Fruit fly (Drosophila melanogaster) whole organism, embryonic: Measurements from ENCODE around the gene Cdc7.

ENCODE experiments used
- Asciz ChIP-seq: fragments of 200-800 bp; sonication (Bioruptor generic); optimal IDR thresholded peaks from 2 replicates; lab custom pipeline; 2017; ENCODE audit warnings: missing biosample characterization, mild to moderate bottlenecking, missing genetic modification characterization, missing genetic modification reagents
- BtbVII ChIP-seq: fragments of 200-800 bp; sonication (Bioruptor generic); optimal IDR thresholded peaks from 3 replicates; lab custom pipeline; 2017; ENCODE audit warnings: missing biosample characterization, mild to moderate bottlenecking, missing genetic modification characterization
- CG10543 ChIP-seq: fragments of 200-800 bp; sonication (Bioruptor generic); optimal IDR thresholded peaks from 3 replicates; lab custom pipeline; 2017; ENCODE audit warnings: missing biosample characterization, mild to moderate bottlenecking, missing genetic modification characterization, moderate library complexity
- CG11093 ChIP-seq: fragments of 200-800 bp; sonication (Bioruptor generic); IDR thresholded peaks from 3 replicates; pipeline ENCODE4 v1.3.6; 2022; ENCODE audit warnings: missing biosample characterization, missing genetic modification characterization
- CG12659 ChIP-seq: fragments of 200-800 bp; sonication (Bioruptor generic); optimal IDR thresholded peaks from 3 replicates; lab custom pipeline; 2017; ENCODE audit warnings: mild to moderate bottlenecking, missing biosample characterization, missing genetic modification reagents, missing genetic modification characterization
- CG15696 ChIP-seq: fragments of 200-800 bp; sonication (Bioruptor generic); optimal IDR thresholded peaks from 2 replicates; lab custom pipeline; 2019; ENCODE audit warnings: missing biosample characterization, mild to moderate bottlenecking, missing genetic modification characterization, moderate library complexity
- CG1603 ChIP-seq: fragments of 200-800 bp; sonication (Bioruptor generic); optimal IDR thresholded peaks from 2 replicates; lab custom pipeline; 2019; ENCODE audit warnings: missing biosample characterization, mild to moderate bottlenecking, missing genetic modification characterization, moderate library complexity
- CG17829 ChIP-seq: fragments of 200-800 bp; optimal IDR thresholded peaks from 2 replicates; lab custom pipeline; 2019; ENCODE audit warnings: missing biosample characterization, mild to moderate bottlenecking, missing genetic modification characterization, moderate library complexity
- CG18619 ChIP-seq: fragments of 200-800 bp; sonication (Bioruptor generic); optimal IDR thresholded peaks from 3 replicates; lab custom pipeline; 2017; ENCODE audit warnings: missing biosample characterization, mild to moderate bottlenecking, missing genetic modification characterization
- CG30020 ChIP-seq: fragments of 200-800 bp; optimal IDR thresholded peaks from 2 replicates; lab custom pipeline; 2019; ENCODE audit warnings: missing biosample characterization, mild to moderate bottlenecking, missing genetic modification characterization, moderate library complexity
- CG30403 ChIP-seq: fragments of 200-800 bp; sonication (Bioruptor generic); optimal IDR thresholded peaks from 3 replicates; lab custom pipeline; 2016; ENCODE audit warnings: missing biosample characterization, missing genetic modification characterization
- CG4282 ChIP-seq: fragments of 200-800 bp; sonication (Bioruptor generic); optimal IDR thresholded peaks from 2 replicates; lab custom pipeline; 2016; ENCODE audit warnings: missing biosample characterization, missing genetic modification characterization
- CG4328 ChIP-seq: fragments of 200-800 bp; sonication (Bioruptor generic); optimal IDR thresholded peaks from 3 replicates; lab custom pipeline; 2017; ENCODE audit warnings: missing biosample characterization, missing genetic modification reagents, missing genetic modification characterization
- CG8924 ChIP-seq: fragments of 200-800 bp; optimal IDR thresholded peaks from 3 replicates; lab custom pipeline; 2019; ENCODE audit warnings: missing biosample characterization, mild to moderate bottlenecking, missing genetic modification characterization, moderate library complexity
- CG9817 ChIP-seq: fragments of 200-800 bp; sonication (Bioruptor generic); optimal IDR thresholded peaks from 2 replicates; lab custom pipeline; 2018; ENCODE audit warnings: missing biosample characterization, mild to moderate bottlenecking, missing genetic modification characterization, moderate library complexity
- CG9932 ChIP-seq: fragments of 200-800 bp; sonication (Bioruptor generic); IDR thresholded peaks from 2 replicates; pipeline ENCODE4 v1.3.6; 2022; ENCODE audit warnings: missing biosample characterization, missing genetic modification characterization
- CrebB ChIP-seq: fragments of 200-800 bp; sonication (Bioruptor generic); optimal IDR thresholded peaks from 3 replicates; lab custom pipeline; 2018; ENCODE audit warnings: missing biosample characterization, mild to moderate bottlenecking, missing genetic modification characterization
- Doc2 ChIP-seq: fragments of 200-800 bp; sonication (Bioruptor generic); IDR thresholded peaks from 2 replicates; pipeline ENCODE4 v1.3.6; 2022; ENCODE audit warnings: missing biosample characterization, missing genetic modification characterization
- E2f2 ChIP-seq: fragments of 200-800 bp; sonication (Bioruptor generic); IDR thresholded peaks from 2 replicates; pipeline ENCODE4 v1.3.6; 2022; ENCODE audit warnings: missing biosample characterization, missing genetic modification characterization
- Elba2 ChIP-seq: fragments of 200-800 bp; sonication (Bioruptor generic); optimal IDR thresholded peaks from 3 replicates; lab custom pipeline; 2016; ENCODE audit warnings: missing biosample characterization, missing genetic modification characterization
- Gug ChIP-seq: fragments of 200-800 bp; sonication (Bioruptor generic); IDR thresholded peaks from 4 replicates; pipeline ENCODE4 v1.3.6; 2022; ENCODE audit warnings: missing biosample characterization, missing genetic modification characterization
- Hand ChIP-seq: fragments of 200-800 bp; sonication (Bioruptor generic); optimal IDR thresholded peaks from 2 replicates; lab custom pipeline; 2017; ENCODE audit warnings: mild to moderate bottlenecking, missing biosample characterization, missing genetic modification reagents, missing genetic modification characterization
- Hmx ChIP-seq: fragments of 200-800 bp; sonication (Bioruptor generic); optimal IDR thresholded peaks from 2 replicates; lab custom pipeline; 2016; ENCODE audit warnings: missing biosample characterization, missing genetic modification characterization
- Lhr ChIP-seq: fragments of 200-800 bp; sonication (Bioruptor generic); optimal IDR thresholded peaks from 3 replicates; lab custom pipeline; 2017; ENCODE audit warnings: mild to moderate bottlenecking, missing biosample characterization, missing genetic modification reagents, missing genetic modification characterization
- Lpt ChIP-seq: fragments of >200 bp; optimal IDR thresholded peaks from 2 replicates; lab custom pipeline; 2018; ENCODE audit warnings: missing biosample characterization, missing genetic modification characterization
- Mes4 ChIP-seq: fragments of 200-800 bp; sonication (Bioruptor generic); optimal IDR thresholded peaks from 2 replicates; lab custom pipeline; 2016; ENCODE audit warnings: missing biosample characterization, missing genetic modification characterization
- NK7.1 ChIP-seq: fragments of 200-800 bp; sonication (Bioruptor generic); optimal IDR thresholded peaks from 3 replicates; lab custom pipeline; 2016; ENCODE audit warnings: missing biosample characterization, missing genetic modification characterization
- Neu2 ChIP-seq: fragments of 200-800 bp; sonication (Bioruptor generic); optimal IDR thresholded peaks from 3 replicates; lab custom pipeline; 2016; ENCODE audit warnings: missing biosample characterization, missing genetic modification characterization, borderline replicate concordance
- Side ChIP-seq: fragments of 200-800 bp; sonication (Bioruptor generic); optimal IDR thresholded peaks from 2 replicates; lab custom pipeline; 2016; ENCODE audit warnings: missing biosample characterization, missing genetic modification characterization
- Stat92E ChIP-seq, 3 experiments: fragments of >200 bp in 2 of 3; fragments of 200-800 bp in 1 of 3; sonication (Bioruptor generic) in 1 of 3; optimal IDR thresholded peaks; 2 replicates each; lab custom pipeline; 2017 to 2019; ENCODE audit warnings: missing biosample characterization in 3 of 3, missing genetic modification characterization in 3 of 3, mild to moderate bottlenecking in 1 of 3, moderate library complexity in 1 of 3
- Vsx1 ChIP-seq: fragments of 200-800 bp; sonication (Bioruptor generic); optimal IDR thresholded peaks from 2 replicates; lab custom pipeline; 2017; ENCODE audit warnings: missing biosample characterization, mild to moderate bottlenecking, missing genetic modification characterization, missing genetic modification reagents
- cad ChIP-seq: fragments of >200 bp; optimal IDR thresholded peaks from 2 replicates; lab custom pipeline; 2017; ENCODE audit warnings: missing biosample characterization, missing genetic modification characterization
- corto ChIP-seq: fragments of 200-800 bp; sonication (Bioruptor generic); optimal IDR thresholded peaks from 2 replicates; lab custom pipeline; 2016; ENCODE audit warnings: missing biosample characterization, mild to moderate bottlenecking, missing genetic modification characterization, moderate library complexity
- disco-r ChIP-seq: fragments of 200-800 bp; sonication (Bioruptor generic); optimal IDR thresholded peaks from 2 replicates; lab custom pipeline; 2016; ENCODE audit warnings: missing biosample characterization, missing genetic modification characterization
- dm ChIP-seq: fragments of 200-800 bp; sonication (Bioruptor generic); optimal IDR thresholded peaks from 3 replicates; lab custom pipeline; 2016; ENCODE audit warnings: missing biosample characterization, missing genetic modification characterization
- fd96Cb ChIP-seq: fragments of 200-800 bp; sonication (Bioruptor generic); optimal IDR thresholded peaks from 2 replicates; lab custom pipeline; 2018; ENCODE audit warnings: missing biosample characterization, mild to moderate bottlenecking, missing genetic modification characterization, moderate library complexity
- hb ChIP-seq: fragments of 200-800 bp; sonication (Bioruptor generic); IDR thresholded peaks from 3 replicates; pipeline ENCODE4 v1.3.6; 2022; ENCODE audit warnings: missing biosample characterization, missing genetic modification characterization; ENCODE audit not compliant: partially characterized antibody
- hbn ChIP-seq: fragments of 200-800 bp; sonication (Bioruptor generic); IDR thresholded peaks from 2 replicates; pipeline ENCODE4 v1.3.6; 2022; ENCODE audit warnings: missing biosample characterization, missing genetic modification characterization; ENCODE audit not compliant: partially characterized antibody
- her ChIP-seq: fragments of 200-800 bp; sonication (Bioruptor generic); optimal IDR thresholded peaks from 2 replicates; lab custom pipeline; 2016; ENCODE audit warnings: missing biosample characterization, missing genetic modification characterization
- hth ChIP-seq: fragments of >200 bp; optimal IDR thresholded peaks from 2 replicates; lab custom pipeline; 2017; ENCODE audit warnings: inconsistent platforms
- insv ChIP-seq, 2 experiments: fragments of 200-800 bp; sonication (Bioruptor generic); optimal IDR thresholded peaks; 3 replicates each; lab custom pipeline; 2016 to 2018; ENCODE audit warnings: missing biosample characterization in 2 of 2, missing genetic modification characterization in 2 of 2
- inv ChIP-seq: fragments of 200-800 bp; sonication (Bioruptor generic); IDR thresholded peaks from 2 replicates; pipeline ENCODE4 v1.3.6; 2022; ENCODE audit warnings: missing biosample characterization, missing genetic modification characterization; ENCODE audit not compliant: partially characterized antibody
- ken ChIP-seq: fragments of 200-800 bp; sonication (Bioruptor generic); IDR thresholded peaks from 3 replicates; pipeline ENCODE4 v1.3.6; 2022; ENCODE audit warnings: missing biosample characterization, missing genetic modification characterization
- maf-S ChIP-seq: fragments of 200-800 bp; sonication (Bioruptor generic); optimal IDR thresholded peaks from 2 replicates; lab custom pipeline; 2016; ENCODE audit warnings: missing biosample characterization, missing genetic modification characterization
- pb ChIP-seq: fragments of 200-800 bp; sonication (Bioruptor generic); optimal IDR thresholded peaks from 3 replicates; lab custom pipeline; 2016; ENCODE audit warnings: missing biosample characterization, missing genetic modification characterization
- ro ChIP-seq: fragments of 200-800 bp; sonication (Bioruptor generic); IDR thresholded peaks from 2 replicates; pipeline ENCODE4 v1.3.6; 2022; ENCODE audit warnings: missing biosample characterization, missing genetic modification characterization
- sens ChIP-seq: fragments of 200-800 bp; sonication (Bioruptor generic); peaks from one replicate; lab custom pipeline; 2016; ENCODE audit warnings: missing biosample characterization, missing genetic modification characterization
- sob ChIP-seq: fragments of 200-800 bp; sonication (Bioruptor generic); IDR thresholded peaks from 2 replicates; pipeline ENCODE4 v1.3.6; 2022; ENCODE audit warnings: missing biosample characterization, missing genetic modification characterization
- sr ChIP-seq: fragments of 200-800 bp; sonication (Bioruptor generic); IDR thresholded peaks from 3 replicates; pipeline ENCODE4 v1.3.6; 2022; ENCODE audit warnings: missing biosample characterization, missing genetic modification characterization
- stwl ChIP-seq: fragments of 200-800 bp; sonication (Bioruptor generic); optimal IDR thresholded peaks from 3 replicates; lab custom pipeline; 2018; ENCODE audit warnings: missing biosample characterization, mild to moderate bottlenecking, missing genetic modification characterization, moderate library complexity
- unpg ChIP-seq: fragments of 200-800 bp; sonication (Bioruptor generic); optimal IDR thresholded peaks from 3 replicates; lab custom pipeline; 2018; ENCODE audit warnings: missing biosample characterization, mild to moderate bottlenecking, missing genetic modification characterization, moderate library complexity
- wor ChIP-seq: fragments of 200-800 bp; sonication (Bioruptor generic); IDR thresholded peaks from 2 replicates; pipeline ENCODE4 v1.3.6; 2022; ENCODE audit warnings: missing biosample characterization, missing genetic modification characterization

Cdc7 gene

DNA sequence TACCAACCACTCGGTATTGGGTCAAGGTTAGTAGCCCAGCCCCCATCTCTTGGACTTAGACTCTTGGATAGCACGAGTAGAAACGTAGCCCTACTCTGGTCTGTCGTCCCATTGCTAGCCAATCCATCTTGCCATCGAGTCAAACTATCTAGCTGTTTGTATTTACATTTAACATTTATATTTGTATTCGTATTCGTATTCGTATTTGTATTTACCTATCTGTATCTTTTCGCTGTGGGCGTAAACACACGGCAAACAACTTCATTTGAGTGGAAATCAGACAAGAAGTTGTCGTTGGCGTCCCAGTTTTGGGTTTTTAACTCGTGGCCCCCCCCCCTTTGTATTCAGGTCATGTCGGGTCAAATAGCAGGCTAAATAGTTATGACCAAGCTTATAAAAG is 40.1 kb upstream of the Cdc7 start (continued):
- TF ChIP-seq Hmx (GFP tag; lab: Kevin White, UChicago) (no peak), CG30403 (GFP tag; lab: Kevin White, UChicago) (no peak), Elba2 (GFP tag; lab: Kevin White, UChicago) (no peak), pb (GFP tag; lab: Kevin White, UChicago) (no peak), Vsx1 (GFP tag; lab: Kevin White, UChicago) (peak; percentile 57), Stat92E (GFP tag; optimal IDR thresholded peaks at IDR 0.05; lab: Kevin White, UChicago) (no peak), sr (GFP tag; lab: Robert Waterston, UW) (peak; percentile 50; the same call in 1 of the 3 replicates), CG17829 (no peak), Side (peak; percentile 49), unpg (GFP tag; lab: Kevin White, UChicago) (peak; percentile 62), CG10543 (GFP tag; lab: Kevin White, UChicago) (peak; percentile 44), fd96Cb (no peak), CG1603 (tag; lab: Kevin White, UChicago) (peak; percentile 58), CG12659 (GFP tag; lab: Kevin White, UChicago) (no peak), inv (GFP tag; lab: Robert Waterston, UW) (no peak), maf-S (GFP tag; lab: Kevin White, UChicago) (no peak), Lhr (GFP tag; lab: Kevin White, UChicago) (peak; percentile 15), Lpt (GFP tag; lab: Kevin White, UChicago) (no peak), ken (GFP tag; lab: Robert Waterston, UW) (0 out of 3 replicates have a peak, but pooled peaks have one; percentile 18), Doc2 (GFP tag; lab: Robert Waterston, UW) (no peak), dm (no peak), CG15696 (tag; lab: Kevin White, UChicago) (peak; percentile 71), E2f2 (no peak), CG30020 (tag; lab: Kevin White, UChicago) (no peak), CG9932 (GFP tag; lab: Robert Waterston, UW) (no peak), ro (no peak), CG4282 (GFP tag; lab: Kevin White, UChicago) (no peak), hb (GFP tag; lab: Robert Waterston, UW) (no peak), NK7.1 (GFP tag; lab: Kevin White, UChicago) (no peak), sens (GFP tag; lab: Kevin White, UChicago) (peak; percentile 78), her (no peak), corto (GFP tag; lab: Kevin White, UChicago) (no peak), wor (GFP tag; lab: Robert Waterston, UW) (no peak), cad (GFP tag; lab: Kevin White, UChicago) (no peak), stwl (tag; lab: Kevin White, UChicago) (no peak), hbn (GFP tag; lab: Robert Waterston, UW) (no peak), CG8924 (peak; percentile 16), BtbVII (peak; percentile 77), hth (lab: Kevin White, UChicago) (no peak), insv (GFP tag; optimal IDR thresholded peaks at IDR 0.05; lab: Kevin White, UChicago) (no peak), Asciz (GFP tag; lab: Kevin White, UChicago) (peak; percentile 31), Neu2 (GFP tag; lab: Kevin White, UChicago) (no peak), CG11093 (no peak), disco-r (peak; percentile 6), CG4328 (GFP tag; lab: Kevin White, UChicago) (no peak), CG9817 (tag; lab: Kevin White, UChicago) (no peak), Hand (GFP tag; lab: Kevin White, UChicago) (no peak), sob (peak; percentile 42; the same call in 1 of the 2 replicates), Gug (GFP tag; lab: Robert Waterston, UW) (no peak), Mes4 (GFP tag; lab: Kevin White, UChicago) (peak; percentile 29), CG18619 (GFP tag; lab: Kevin White, UChicago) (peak; percentile 49), CrebB (tag; lab: Kevin White, UChicago) (peak; percentile 58)
